Fruit fly (Drosophila melanogaster) whole organism, prepupa: Measurements from ENCODE around the gene tup.
A peak's percentile ranks its signal among the peaks of the same experiment; 100 is the strongest.

Experiments used
- Blimp-1 ChIP-seq: fragments of 200-800 bp; sonication (Bioruptor generic); optimal IDR thresholded peaks from 3 replicates; lab custom pipeline; 2017; ENCODE audit warnings: missing biosample characterization, missing genetic modification characterization, mild to moderate bottlenecking, moderate library complexity, missing genetic modification reagents
- CG10631 ChIP-seq: fragments of 200-800 bp; sonication (Bioruptor generic); optimal IDR thresholded peaks from 2 replicates; lab custom pipeline; 2016; ENCODE audit warnings: missing biosample characterization, missing genetic modification characterization
- CG10669 ChIP-seq: fragments of 200-800 bp; sonication (Bioruptor generic); optimal IDR thresholded peaks from 3 replicates; lab custom pipeline; 2018; ENCODE audit warnings: missing biosample characterization, mild to moderate bottlenecking, missing genetic modification characterization, moderate library complexity
- CG11294 ChIP-seq: fragments of 200-800 bp; sonication (Bioruptor generic); IDR thresholded peaks from 2 replicates; pipeline ENCODE4 v1.3.6; 2022; ENCODE audit warnings: missing biosample characterization, missing genetic modification characterization
- CG11762 ChIP-seq: fragments of 200-800 bp; sonication (Bioruptor generic); optimal IDR thresholded peaks from 3 replicates; lab custom pipeline; 2016; ENCODE audit warnings: missing biosample characterization, missing genetic modification characterization; ENCODE audit not compliant: insufficient read depth
- CG11902 ChIP-seq: fragments of 200-800 bp; sonication (Bioruptor generic); optimal IDR thresholded peaks from 3 replicates; lab custom pipeline; 2016; ENCODE audit warnings: missing biosample characterization, missing genetic modification characterization
- CG15336 ChIP-seq: fragments of 200-800 bp; sonication (Bioruptor generic); IDR thresholded peaks from 2 replicates; pipeline ENCODE4 v1.3.6; 2022; ENCODE audit warnings: missing biosample characterization, missing genetic modification characterization
- CG1621 ChIP-seq: fragments of 200-800 bp; sonication (Bioruptor generic); optimal IDR thresholded peaks from 3 replicates; lab custom pipeline; 2018; ENCODE audit warnings: missing biosample characterization, mild to moderate bottlenecking, missing genetic modification characterization
- CG3032 ChIP-seq: fragments of 200-800 bp; optimal IDR thresholded peaks from 2 replicates; lab custom pipeline; 2019; ENCODE audit warnings: missing biosample characterization, mild to moderate bottlenecking, missing genetic modification characterization, moderate library complexity
- CG31627 ChIP-seq: fragments of 200-800 bp; sonication (Bioruptor generic); optimal IDR thresholded peaks from 3 replicates; lab custom pipeline; 2016; ENCODE audit warnings: missing biosample characterization, missing genetic modification characterization
- CG32006 ChIP-seq: fragments of 200-800 bp; sonication (Bioruptor generic); optimal IDR thresholded peaks from 3 replicates; lab custom pipeline; 2017; ENCODE audit warnings: missing biosample characterization, mild to moderate bottlenecking, missing genetic modification characterization
- CG34406 ChIP-seq: fragments of 200-800 bp; sonication (Bioruptor generic); optimal IDR thresholded peaks from 3 replicates; lab custom pipeline; 2016; ENCODE audit warnings: missing biosample characterization, missing genetic modification characterization
- CG3919 ChIP-seq: fragments of 200-800 bp; sonication (Bioruptor generic); optimal IDR thresholded peaks from 3 replicates; lab custom pipeline; 2016; ENCODE audit warnings: missing biosample characterization, missing genetic modification characterization
- CG6163 ChIP-seq: fragments of 200-800 bp; sonication (Bioruptor generic); IDR thresholded peaks from 3 replicates; pipeline ENCODE4 v1.3.6; 2022; ENCODE audit warnings: missing biosample characterization, missing genetic modification characterization
- CG6792 ChIP-seq: fragments of 200-800 bp; sonication (Bioruptor generic); optimal IDR thresholded peaks from 3 replicates; lab custom pipeline; 2016; ENCODE audit warnings: missing biosample characterization, missing genetic modification characterization
- CG6808 ChIP-seq: fragments of 200-800 bp; sonication (Bioruptor generic); optimal IDR thresholded peaks from 3 replicates; lab custom pipeline; 2017; ENCODE audit warnings: missing biosample characterization, missing genetic modification characterization, mild to moderate bottlenecking, moderate library complexity, missing genetic modification reagents
- CG6854 ChIP-seq: fragments of 200-800 bp; sonication (Bioruptor generic); optimal IDR thresholded peaks from 2 replicates; lab custom pipeline; 2017; ENCODE audit warnings: missing biosample characterization, mild to moderate bottlenecking, missing genetic modification characterization
- CG8319 ChIP-seq: fragments of 200-800 bp; sonication (Bioruptor generic); optimal IDR thresholded peaks from 3 replicates; lab custom pipeline; 2016; ENCODE audit warnings: missing biosample characterization, missing genetic modification characterization
- CG8632 ChIP-seq: fragments of 200-800 bp; sonication (Bioruptor generic); optimal IDR thresholded peaks from 3 replicates; lab custom pipeline; 2016; ENCODE audit warnings: missing biosample characterization, missing genetic modification characterization
- CG9139 ChIP-seq: fragments of 200-800 bp; sonication (Bioruptor generic); optimal IDR thresholded peaks from 3 replicates; lab custom pipeline; 2017; ENCODE audit warnings: missing biosample characterization, mild to moderate bottlenecking, missing genetic modification characterization
- Eip75B ChIP-seq: fragments of 200-800 bp; sonication (Bioruptor generic); optimal IDR thresholded peaks from 3 replicates; lab custom pipeline; 2016; ENCODE audit warnings: missing biosample characterization, missing genetic modification characterization
- Eip78C ChIP-seq: fragments of 200-800 bp; sonication (Bioruptor generic); peaks from one replicate; lab custom pipeline; 2016; ENCODE audit warnings: missing biosample characterization, missing genetic modification characterization
- Eip93F ChIP-seq: fragments of 200-800 bp; sonication (Bioruptor generic); optimal IDR thresholded peaks from 2 replicates; lab custom pipeline; 2016; ENCODE audit warnings: missing biosample characterization, mild to moderate bottlenecking, missing genetic modification characterization
- Ets96B ChIP-seq: fragments of 200-800 bp; optimal IDR thresholded peaks from 2 replicates; lab custom pipeline; 2019; ENCODE audit warnings: missing biosample characterization, mild to moderate bottlenecking, missing genetic modification characterization, moderate library complexity
- Gug ChIP-seq: fragments of 200-800 bp; sonication (Bioruptor generic); IDR thresholded peaks from 2 replicates; pipeline ENCODE4 v1.3.6; 2022; ENCODE audit warnings: missing biosample characterization, missing genetic modification characterization
- Hr39 ChIP-seq: fragments of 200-800 bp; sonication (Bioruptor generic); optimal IDR thresholded peaks from 2 replicates; lab custom pipeline; 2016; ENCODE audit warnings: missing biosample characterization, missing genetic modification characterization
- Met ChIP-seq: fragments of 200-800 bp; sonication (Bioruptor generic); optimal IDR thresholded peaks from 3 replicates; lab custom pipeline; 2016; ENCODE audit warnings: missing biosample characterization, missing genetic modification characterization
- OdsH ChIP-seq: fragments of 200-800 bp; sonication (Bioruptor generic); optimal IDR thresholded peaks from 3 replicates; lab custom pipeline; 2016; ENCODE audit warnings: missing biosample characterization, missing genetic modification characterization
- Sox14 ChIP-seq: fragments of 200-800 bp; sonication (Bioruptor generic); optimal IDR thresholded peaks from 3 replicates; lab custom pipeline; 2016; ENCODE audit warnings: missing biosample characterization, missing genetic modification characterization
- Sox15 ChIP-seq: fragments of 200-800 bp; sonication (Bioruptor generic); optimal IDR thresholded peaks from 3 replicates; lab custom pipeline; 2016; ENCODE audit warnings: missing biosample characterization, missing genetic modification characterization
- achi ChIP-seq: fragments of 200-800 bp; sonication (Bioruptor generic); optimal IDR thresholded peaks from 3 replicates; lab custom pipeline; 2016; ENCODE audit warnings: missing biosample characterization, missing genetic modification characterization
- dac ChIP-seq: fragments of 200-800 bp; sonication (Bioruptor generic); optimal IDR thresholded peaks from 2 replicates; lab custom pipeline; 2017; ENCODE audit warnings: missing biosample characterization, mild to moderate bottlenecking, missing genetic modification characterization
- dsx ChIP-seq: fragments of 200-800 bp; optimal IDR thresholded peaks from 3 replicates; lab custom pipeline; 2019; ENCODE audit warnings: missing biosample characterization, mild to moderate bottlenecking, missing genetic modification characterization, moderate library complexity; ENCODE audit not compliant: poor library complexity, severe bottlenecking
- eg ChIP-seq: fragments of 200-800 bp; sonication (Bioruptor generic); IDR thresholded peaks from 3 replicates; pipeline ENCODE4 v1.3.6; 2022; ENCODE audit warnings: missing biosample characterization, missing genetic modification characterization
- esn ChIP-seq: fragments of 200-800 bp; sonication (Bioruptor generic); optimal IDR thresholded peaks from 2 replicates; lab custom pipeline; 2016; ENCODE audit warnings: missing biosample characterization, mild to moderate bottlenecking, missing genetic modification characterization, moderate library complexity
- fd85E ChIP-seq: fragments of 200-800 bp; sonication (Bioruptor generic); optimal IDR thresholded peaks from 3 replicates; lab custom pipeline; 2016; ENCODE audit warnings: missing biosample characterization, missing genetic modification characterization
- fkh ChIP-seq: fragments of 200-800 bp; sonication (Bioruptor generic); optimal IDR thresholded peaks from 3 replicates; lab custom pipeline; 2017; ENCODE audit warnings: missing biosample characterization, mild to moderate bottlenecking, missing genetic modification characterization, moderate library complexity
- lz ChIP-seq: fragments of 200-800 bp; sonication (Bioruptor generic); optimal IDR thresholded peaks from 3 replicates; lab custom pipeline; 2016; ENCODE audit warnings: missing biosample characterization, missing genetic modification characterization
- net ChIP-seq: fragments of 200-800 bp; sonication (Bioruptor generic); optimal IDR thresholded peaks from 3 replicates; lab custom pipeline; 2016; ENCODE audit warnings: missing biosample characterization, missing genetic modification characterization
- pdm3 ChIP-seq: fragments of 200-800 bp; sonication (Bioruptor generic); optimal IDR thresholded peaks from 3 replicates; lab custom pipeline; 2016; ENCODE audit warnings: missing biosample characterization, missing genetic modification characterization
- spab ChIP-seq: fragments of 200-800 bp; sonication (Bioruptor generic); optimal IDR thresholded peaks from 2 replicates; lab custom pipeline; 2017; ENCODE audit warnings: missing biosample characterization, mild to moderate bottlenecking, missing genetic modification characterization, missing genetic modification reagents
- svp ChIP-seq: fragments of 200-800 bp; sonication (Bioruptor generic); peaks from one replicate; lab custom pipeline; 2016; ENCODE audit warnings: missing biosample characterization, missing genetic modification characterization
- vri ChIP-seq: fragments of 200-800 bp; sonication (Bioruptor generic); optimal IDR thresholded peaks from 3 replicates; lab custom pipeline; 2016; ENCODE audit warnings: missing biosample characterization, mild to moderate bottlenecking, missing genetic modification characterization

Gene tup

dm6 chr2L:18830587-18831528, 50.2 kb downstream of the tup start, which contains the start of the genes CG17597 and ScpX (continued):
- TF ChIP-seq eg (GFP tag; lab: Robert Waterston, UW) (0 out of 3 replicates have a peak, but pooled peaks have one; percentile 17), fkh (GFP tag; lab: Kevin White, UChicago) (peak; percentile 94), net (GFP tag; lab: Kevin White, UChicago) (no peak), dac (GFP tag; lab: Kevin White, UChicago) (peak; percentile 4), Blimp-1 (no peak), Hr39 (GFP tag; lab: Kevin White, UChicago) (peak; percentile 73), CG1621 (tag; lab: Kevin White, UChicago) (peak; percentile 23), CG10631 (GFP tag; lab: Kevin White, UChicago) (peak; percentile 78), CG11902 (GFP tag; lab: Kevin White, UChicago) (peak; percentile 28), CG3032 (tag; lab: Kevin White, UChicago) (peak; percentile 55), CG8632 (GFP tag; lab: Kevin White, UChicago) (peak; percentile 11), Sox15 (GFP tag; lab: Kevin White, UChicago) (peak; percentile 45), CG11294 (no peak), achi (peak; percentile 65), CG8319 (GFP tag; lab: Kevin White, UChicago) (peak; percentile 38), OdsH (GFP tag; lab: Kevin White, UChicago) (peak; percentile 50), CG10669 (GFP tag; lab: Kevin White, UChicago) (peak; percentile 40), CG3919 (GFP tag; lab: Kevin White, UChicago) (peak; percentile 46)

dm6 chr2L:18826496-18827008, 54.5 kb downstream of the tup start, which contains the start of gene Ugt36E1:
Gene Ugt36E1 (plus strand): TSS chr2L:18826770.
- TF ChIP-seq CG1621 (tag; lab: Kevin White, UChicago) (no peak), spab (GFP tag; lab: Kevin White, UChicago) (no peak), CG8319 (GFP tag; lab: Kevin White, UChicago) (no peak), Sox15 (GFP tag; lab: Kevin White, UChicago) (no peak), svp (peak; percentile 53)

- TF ChIP-seq vri (GFP tag; lab: Kevin White, UChicago): peak; percentile 82
- peak; percentile 76 for TF ChIP-seq CG6854 (GFP tag; lab: Kevin White, UChicago)
- TF ChIP-seq CG9139: no peak
- TF ChIP-seq pdm3 (GFP tag; lab: Kevin White, UChicago): no peak
- TF ChIP-seq Gug (GFP tag; lab: Robert Waterston, UW): no peak
- TF ChIP-seq dsx: peak; percentile 11
- peak; percentile 37; the same call in 1 of the 2 replicates for TF ChIP-seq CG15336 (GFP tag; lab: Robert Waterston, UW)
- TF ChIP-seq Eip93F (GFP tag; lab: Kevin White, UChicago): peak; percentile 55
- TF ChIP-seq dac (GFP tag; lab: Kevin White, UChicago): no peak
- no peak for TF ChIP-seq Sox15 (GFP tag; lab: Kevin White, UChicago)
- peak; percentile 50; the same call in 2 of the 3 replicates for TF ChIP-seq CG6163 (GFP tag; lab: Robert Waterston, UW)
- no peak for TF ChIP-seq Ets96B (tag; lab: Kevin White, UChicago)
- TF ChIP-seq OdsH (GFP tag; lab: Kevin White, UChicago): no peak
- TF ChIP-seq CG11762 (GFP tag; lab: Kevin White, UChicago): no peak
- TF ChIP-seq Eip75B: peak; percentile 13
- TF ChIP-seq CG8632 (GFP tag; lab: Kevin White, UChicago): no peak
- TF ChIP-seq esn (GFP tag; lab: Kevin White, UChicago): peak; percentile 22
- no peak for TF ChIP-seq CG6792 (GFP tag; lab: Kevin White, UChicago)
- TF ChIP-seq CG3919 (GFP tag; lab: Kevin White, UChicago): peak; percentile 19
- no peak for TF ChIP-seq CG11294
- TF ChIP-seq lz: peak; percentile 7
- TF ChIP-seq fd85E (GFP tag; lab: Kevin White, UChicago): no peak
- TF ChIP-seq eg (GFP tag; lab: Robert Waterston, UW): no peak
- no peak for TF ChIP-seq CG32006 (GFP tag; lab: Kevin White, UChicago)
- peak; percentile 41 for TF ChIP-seq Eip78C (GFP tag; lab: Kevin White, UChicago)
- TF ChIP-seq Met: no peak
- TF ChIP-seq CG34406 (GFP tag; lab: Kevin White, UChicago): no peak
- no peak for TF ChIP-seq CG6808 (GFP tag; lab: Kevin White, UChicago)
- TF ChIP-seq achi: no peak
- TF ChIP-seq CG31627 (GFP tag; lab: Kevin White, UChicago): no peak
- TF ChIP-seq Sox14 (GFP tag; lab: Kevin White, UChicago): no peak
Observed at dm6 chr2L:18823243-18823803, 57.7 kb downstream of the tup start, which contains the start of gene Ugt36D1. Gene Ugt36D1 (plus strand): TSS chr2L:18823548.
